Worm (Caenorhabditis elegans) whole organism, L4 larva: Measurements from ENCODE around the gene F54D1.6.

Experiments used
- daf-12 ChIP-seq: fragments of 150-350 bp; optimal IDR thresholded peaks from 2 replicates; lab custom pipeline; 2014; ENCODE audit warnings: missing biosample characterization, missing genetic modification reagents, missing genetic modification characterization
- mdl-1 ChIP-seq, 2 experiments: fragments of 150-350 bp in 1 of 2; sonication (generic microtip) in 1 of 2; optimal IDR thresholded peaks; 2 replicates each; lab custom pipeline; 2014 to 2017; ENCODE audit warnings: missing biosample characterization in 2 of 2, missing genetic modification characterization in 2 of 2
- unc-39 ChIP-seq: sonication (generic microtip); optimal IDR thresholded peaks from 2 replicates; lab custom pipeline; 2017; ENCODE audit warnings: missing biosample characterization, missing genetic modification characterization
- ztf-7 ChIP-seq: fragments of 150-350 bp; optimal IDR thresholded peaks from 2 replicates; lab custom pipeline; 2014; ENCODE audit warnings: missing biosample characterization, missing genetic modification characterization

- no peak for TF ChIP-seq unc-39 (tag; lab: Kevin White, UChicago)
- TF ChIP-seq ztf-7 (tag; lab: Kevin White, UChicago) = no peak
- TF ChIP-seq daf-12 (tag; lab: Kevin White, UChicago) = no peak
- TF ChIP-seq mdl-1 (tag; optimal IDR thresholded peaks at IDR 0.05; lab: Kevin White, UChicago) = no peak
Observed at ce11 chrIV:11313880-11314279, 26.3 kb downstream of the F54D1.6 start, which contains the start of gene dnj-2.
